Worm (Caenorhabditis elegans): Measurements from ENCODE around the gene cup-14.
"Not testable (repeated sequence)": the region's sequence is repeated elsewhere in the genome, so short reads cannot be mapped to it uniquely, and the experiment has no call there.

The cup-14 gene

DNA sequence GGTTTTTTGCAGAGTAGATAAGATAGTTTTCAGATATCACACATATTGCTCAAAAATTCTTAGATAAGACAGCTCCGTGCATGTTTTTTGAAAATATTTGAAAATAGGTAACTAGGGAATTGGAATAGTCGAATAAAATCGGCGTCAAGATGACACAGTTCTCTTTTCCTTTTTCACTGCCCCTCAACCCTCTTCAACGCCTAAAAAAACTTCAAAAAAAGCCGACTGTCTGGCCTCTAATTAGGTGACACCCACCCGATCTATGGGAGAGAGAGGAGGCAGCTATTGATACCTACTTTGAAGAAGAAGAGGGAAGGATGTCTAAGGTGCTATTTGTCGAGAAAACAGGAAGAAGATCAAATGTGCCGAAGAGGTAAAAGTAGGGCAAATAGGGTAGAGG, 29.7 kb downstream of the cup-14 start:
- TF ChIP-seq ceh-36 (tag; optimal IDR thresholded peaks at IDR 0.05) (no peak), pes-1 (GFP tag; IDR thresholded peaks at IDR 0.05) (no peak), F13C5.2 (tag; optimal IDR thresholded peaks at IDR 0.05) (no peak), sea-1 (GFP tag; conservative IDR thresholded peaks at IDR 0.05) (no peak), hmbx-1 (tag; optimal IDR thresholded peaks at IDR 0.05) (no peak), hmg-4 (GFP tag; optimal IDR thresholded peaks at IDR 0.05) (no peak), B0310.2 (tag; optimal IDR thresholded peaks at IDR 0.05) (no peak), scrt-1 (GFP tag; IDR thresholded peaks at IDR 0.05) (no peak), aly-1 (tag; optimal IDR thresholded peaks at IDR 0.05) (no peak), ets-7 (tag; optimal IDR thresholded peaks at IDR 0.05) (no peak), hnd-1 (tag; optimal IDR thresholded peaks at IDR 0.05) (no peak), tbx-37 (GFP tag; conservative IDR thresholded peaks at IDR 0.05) (no peak), ceh-13 (GFP tag; optimal IDR thresholded peaks at IDR 0.05) (no peak), ama-1 (optimal IDR thresholded peaks at IDR 0.05) (no peak)

DNA sequence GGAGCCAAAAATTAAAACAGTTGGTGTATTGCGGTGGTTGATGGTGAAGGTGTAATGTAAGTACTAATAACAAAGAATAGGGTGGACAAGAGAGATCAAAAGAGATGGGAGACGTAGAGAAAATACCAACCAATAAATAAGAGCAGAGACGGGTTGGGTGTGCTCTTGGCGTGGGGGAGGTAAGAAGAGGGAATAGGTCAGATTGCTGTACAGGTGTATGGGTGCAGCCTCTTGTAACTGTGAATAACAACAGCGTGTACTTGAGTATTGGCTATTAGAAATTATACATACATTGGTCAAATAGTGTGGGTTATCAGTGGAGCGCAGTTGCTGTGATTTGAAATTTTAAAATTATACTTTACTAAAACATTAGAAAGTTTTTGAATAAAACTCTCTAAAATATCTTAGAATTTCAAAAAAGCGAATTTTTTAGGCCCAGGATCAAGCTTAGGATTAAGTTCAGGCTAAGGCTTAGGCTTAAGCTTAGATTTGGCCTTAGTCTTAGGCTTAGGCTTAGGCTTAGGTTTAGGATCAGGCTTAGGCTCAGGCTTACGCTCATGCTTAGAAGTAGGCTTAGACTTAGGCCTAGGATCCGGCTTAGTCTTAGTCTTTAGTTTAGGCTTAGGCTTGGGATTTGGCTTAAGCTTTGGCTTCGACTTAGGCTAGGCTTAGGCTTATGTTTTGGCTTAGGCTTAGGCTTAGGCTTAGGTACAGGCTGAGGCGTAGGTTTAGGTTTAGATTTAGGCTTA, 30.8 kb downstream of the cup-14 start, which contains the start of gene F08G2.7:
Gene F08G2.7 (minus strand): TSS at position 51 of the 749 bp plus-strand sequence.
- TF ChIP-seq sea-1 (GFP tag; conservative IDR thresholded peaks at IDR 0.05): no peak
- peak; percentile 85 for TF ChIP-seq ceh-36 (tag; optimal IDR thresholded peaks at IDR 0.05)
- peak; percentile 27 for TF ChIP-seq aly-1 (tag; optimal IDR thresholded peaks at IDR 0.05)

DNA sequence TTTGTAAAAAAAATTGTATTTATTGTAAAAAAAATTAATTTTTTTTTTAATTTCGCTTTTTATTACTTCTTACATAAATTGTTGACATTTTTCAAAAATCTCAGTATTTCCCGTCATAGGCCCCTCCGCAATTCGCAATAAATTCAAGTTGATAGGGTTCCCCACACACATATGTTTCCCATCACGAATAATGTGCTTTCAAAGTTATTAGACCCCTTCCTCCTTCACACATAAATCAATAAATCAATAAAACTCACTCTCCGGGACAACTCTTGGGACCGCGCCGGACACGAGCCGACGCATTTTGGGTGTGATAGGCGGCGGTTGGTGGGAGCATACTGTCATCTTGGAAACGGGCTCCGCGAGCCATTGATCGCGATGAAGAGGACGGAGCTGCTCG, 32.6 kb downstream of the cup-14 start:
- TF ChIP-seq ama-1 (optimal IDR thresholded peaks at IDR 0.05) (no peak), hmbx-1 (tag; optimal IDR thresholded peaks at IDR 0.05) (no peak), ceh-36 (tag; optimal IDR thresholded peaks at IDR 0.05) (no peak), aly-1 (tag; optimal IDR thresholded peaks at IDR 0.05) (no peak), tra-4 (tag; optimal IDR thresholded peaks at IDR 0.05) (no peak), scrt-1 (GFP tag; IDR thresholded peaks at IDR 0.05) (no peak), flt-1 (GFP tag; IDR thresholded peaks at IDR 0.05) (no peak), hnd-1 (tag; optimal IDR thresholded peaks at IDR 0.05) (no peak)

DNA sequence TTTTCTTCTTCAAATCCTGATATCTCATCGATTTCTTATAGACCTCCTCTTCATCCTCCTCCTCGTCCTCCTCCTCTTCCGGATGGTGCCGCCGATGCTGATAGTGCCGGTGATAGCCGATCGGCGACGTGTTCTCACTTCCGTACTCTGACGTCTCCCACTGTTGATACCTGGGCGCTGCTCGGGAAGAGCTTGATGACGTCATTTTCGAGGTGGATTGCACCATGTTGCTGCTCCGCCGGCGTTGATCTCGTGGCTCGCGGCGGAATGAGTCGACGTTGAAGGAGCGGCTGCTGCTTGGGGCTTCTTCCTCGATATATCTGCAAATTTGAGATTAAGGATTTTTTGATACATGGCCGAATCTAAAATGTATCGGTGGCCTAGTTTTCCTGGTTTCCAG, 33.6 kb downstream of the cup-14 start:
- TF ChIP-seq tra-4 (tag; optimal IDR thresholded peaks at IDR 0.05): no peak
- TF ChIP-seq hmbx-1 (tag; optimal IDR thresholded peaks at IDR 0.05): no peak
- no peak for TF ChIP-seq hmg-4 (GFP tag; optimal IDR thresholded peaks at IDR 0.05)
- TF ChIP-seq tbx-37 (GFP tag; conservative IDR thresholded peaks at IDR 0.05): no peak
- TF ChIP-seq ceh-13 (GFP tag; optimal IDR thresholded peaks at IDR 0.05): no peak
- no peak for TF ChIP-seq pes-1 (GFP tag; IDR thresholded peaks at IDR 0.05)
- TF ChIP-seq flt-1 (GFP tag; IDR thresholded peaks at IDR 0.05): no peak
- no peak for TF ChIP-seq F13C5.2 (tag; optimal IDR thresholded peaks at IDR 0.05)
- no peak for TF ChIP-seq ama-1 (optimal IDR thresholded peaks at IDR 0.05)
- no peak for TF ChIP-seq B0310.2 (tag; optimal IDR thresholded peaks at IDR 0.05)
- TF ChIP-seq tbx-11 (GFP tag; IDR thresholded peaks at IDR 0.05): no peak
- no peak for TF ChIP-seq hnd-1 (tag; optimal IDR thresholded peaks at IDR 0.05)

DNA sequence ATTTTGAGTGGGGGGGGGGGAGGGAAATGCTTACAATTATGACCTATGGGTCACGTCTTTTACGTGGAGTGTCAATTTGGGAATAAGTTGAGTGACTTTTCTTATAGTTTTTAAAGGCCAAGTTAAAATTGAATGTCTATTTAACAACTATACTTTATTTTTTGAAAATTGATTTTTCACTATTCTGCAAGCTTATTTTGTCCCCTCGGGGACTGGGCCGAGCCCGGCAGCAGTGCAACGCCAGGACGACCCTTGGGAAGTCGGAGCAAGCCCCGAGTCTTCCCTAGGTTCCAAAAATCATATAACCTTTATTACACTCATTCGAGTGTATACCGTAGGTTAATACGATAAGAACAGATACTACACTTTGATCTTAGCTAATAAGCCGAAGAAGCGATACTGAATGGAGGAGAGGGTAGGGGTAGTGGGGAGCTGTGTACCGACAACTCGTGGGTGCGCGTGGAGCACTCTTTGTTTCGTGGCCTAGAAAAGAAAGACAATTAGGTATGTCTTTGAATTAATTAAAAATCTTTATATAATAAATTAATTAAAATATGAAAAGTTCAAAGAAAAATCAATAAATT, 36.2 kb downstream of the cup-14 start, which contains the start of gene ins-37:
Gene ins-37 (minus strand): TSS at position 384 of the 584 bp plus-strand sequence.
- TF ChIP-seq F13C5.2 (tag; optimal IDR thresholded peaks at IDR 0.05); hmbx-1 (tag; optimal IDR thresholded peaks at IDR 0.05); ceh-13 (GFP tag; optimal IDR thresholded peaks at IDR 0.05): not testable (repeated sequence)

DNA sequence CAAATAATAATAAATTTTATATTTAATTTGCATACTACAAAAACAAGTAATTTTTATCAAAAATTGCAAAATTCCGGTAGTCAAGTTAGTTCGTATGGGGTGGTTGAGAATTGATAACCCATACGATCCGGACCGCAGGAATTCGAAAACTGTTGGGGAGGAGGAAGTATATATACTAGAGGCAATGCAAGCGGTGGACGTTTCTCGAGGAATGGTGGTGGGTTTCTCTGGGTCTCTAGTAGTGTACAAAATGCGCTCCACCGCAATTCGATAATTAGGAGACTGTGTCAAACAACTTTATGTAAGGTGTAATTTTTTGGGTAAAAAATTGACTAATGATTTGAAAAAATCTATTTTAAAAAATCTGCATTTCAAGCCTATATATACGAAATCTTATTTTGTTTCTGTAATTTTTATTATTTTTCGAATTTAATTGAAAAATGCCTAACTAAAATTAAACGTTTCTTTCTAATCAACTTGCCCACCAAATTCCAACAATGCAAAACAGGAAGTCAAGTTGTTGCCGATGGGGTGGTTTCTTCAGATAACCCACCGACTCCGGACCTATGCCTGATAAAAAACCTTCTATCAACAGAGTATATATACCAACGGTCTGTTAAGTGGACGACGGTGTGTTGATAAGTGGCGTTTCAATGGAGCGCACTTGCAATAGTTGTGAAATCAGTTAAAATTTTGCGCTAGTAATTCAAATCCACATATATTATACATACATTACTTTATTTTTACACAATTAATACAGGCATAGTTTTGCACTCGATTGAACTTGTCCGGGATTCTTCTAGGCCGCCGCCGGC, 37.5 kb downstream of the cup-14 start:
- TF ChIP-seq hmbx-1 (tag; optimal IDR thresholded peaks at IDR 0.05) (peak; percentile 30), ceh-36 (tag; optimal IDR thresholded peaks at IDR 0.05) (peak; percentile 72), tbx-37 (GFP tag; conservative IDR thresholded peaks at IDR 0.05) (peak; percentile 74), tbx-11 (GFP tag; IDR thresholded peaks at IDR 0.05) (peak; percentile 82), ama-1 (optimal IDR thresholded peaks at IDR 0.05) (no peak), tra-4 (tag; optimal IDR thresholded peaks at IDR 0.05) (no peak), pes-1 (GFP tag; IDR thresholded peaks at IDR 0.05) (peak; percentile 88), scrt-1 (GFP tag; IDR thresholded peaks at IDR 0.05) (peak; percentile 84), F13C5.2 (tag; optimal IDR thresholded peaks at IDR 0.05) (peak; percentile 85), B0310.2 (tag; optimal IDR thresholded peaks at IDR 0.05) (peak; percentile 67), ceh-13 (GFP tag; optimal IDR thresholded peaks at IDR 0.05) (peak; percentile 60), ets-7 (tag; optimal IDR thresholded peaks at IDR 0.05) (peak; percentile 53), flt-1 (GFP tag; IDR thresholded peaks at IDR 0.05) (peak; percentile 81), sea-1 (GFP tag; conservative IDR thresholded peaks at IDR 0.05) (peak; percentile 89), hnd-1 (tag; optimal IDR thresholded peaks at IDR 0.05) (peak; percentile 63), aly-1 (tag; optimal IDR thresholded peaks at IDR 0.05) (peak; percentile 32), hmg-4 (GFP tag; optimal IDR thresholded peaks at IDR 0.05) (peak; percentile 91)

DNA sequence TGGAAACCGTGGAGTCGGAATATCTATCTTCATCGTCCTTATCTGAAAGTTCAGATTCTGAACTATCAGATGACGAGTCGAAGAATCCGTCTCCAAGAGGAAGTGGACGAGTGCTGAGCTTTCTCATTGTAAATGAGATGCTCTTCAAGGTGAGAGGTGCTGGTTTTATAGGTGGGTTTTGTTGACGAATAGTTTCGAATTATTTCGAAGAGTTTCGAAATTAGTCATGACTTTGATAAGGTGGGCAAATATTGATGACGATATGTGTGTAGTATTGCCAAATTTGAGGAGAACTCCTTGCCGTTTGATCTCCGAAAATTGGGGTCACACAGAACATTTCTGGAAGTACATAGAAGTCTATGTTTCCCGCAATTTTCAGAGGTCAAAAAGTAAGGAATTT, 38.5 kb downstream of the cup-14 start, which contains the start of gene F08G2.5:
Gene F08G2.5 (minus strand): TSS at position 127 of the 400 bp plus-strand sequence.
- TF ChIP-seq scrt-1 (GFP tag; IDR thresholded peaks at IDR 0.05) (no peak), flt-1 (GFP tag; IDR thresholded peaks at IDR 0.05) (no peak), ets-7 (tag; optimal IDR thresholded peaks at IDR 0.05) (no peak), ceh-36 (tag; optimal IDR thresholded peaks at IDR 0.05) (no peak), F13C5.2 (tag; optimal IDR thresholded peaks at IDR 0.05) (no peak), tbx-11 (GFP tag; IDR thresholded peaks at IDR 0.05) (no peak), hmg-4 (GFP tag; optimal IDR thresholded peaks at IDR 0.05) (no peak), sea-1 (GFP tag; conservative IDR thresholded peaks at IDR 0.05) (no peak), ceh-13 (GFP tag; optimal IDR thresholded peaks at IDR 0.05) (no peak), hmbx-1 (tag; optimal IDR thresholded peaks at IDR 0.05) (no peak), tra-4 (tag; optimal IDR thresholded peaks at IDR 0.05) (no peak), tbx-37 (GFP tag; conservative IDR thresholded peaks at IDR 0.05) (no peak), hnd-1 (tag; optimal IDR thresholded peaks at IDR 0.05) (no peak), pes-1 (GFP tag; IDR thresholded peaks at IDR 0.05) (no peak), B0310.2 (tag; optimal IDR thresholded peaks at IDR 0.05) (no peak), ama-1 (optimal IDR thresholded peaks at IDR 0.05) (no peak), aly-1 (tag; optimal IDR thresholded peaks at IDR 0.05) (no peak)
